Worm (Caenorhabditis elegans) whole organism, L4/young adult: Measurements from ENCODE around the gene K07D4.2.

Experiments
- W03F9.2 ChIP-seq: fragments of 150-350 bp; optimal IDR thresholded peaks from 2 replicates; lab custom pipeline; 2014; ENCODE audit warnings: missing biosample characterization, missing genetic modification characterization
- him-1 ChIP-seq: sonication (generic microtip); optimal IDR thresholded peaks from 2 replicates; lab custom pipeline; 2016; ENCODE audit warnings: missing genotype, missing genetic modification reagents, missing genetic modification characterization, missing compliant biosample characterization

DNA sequence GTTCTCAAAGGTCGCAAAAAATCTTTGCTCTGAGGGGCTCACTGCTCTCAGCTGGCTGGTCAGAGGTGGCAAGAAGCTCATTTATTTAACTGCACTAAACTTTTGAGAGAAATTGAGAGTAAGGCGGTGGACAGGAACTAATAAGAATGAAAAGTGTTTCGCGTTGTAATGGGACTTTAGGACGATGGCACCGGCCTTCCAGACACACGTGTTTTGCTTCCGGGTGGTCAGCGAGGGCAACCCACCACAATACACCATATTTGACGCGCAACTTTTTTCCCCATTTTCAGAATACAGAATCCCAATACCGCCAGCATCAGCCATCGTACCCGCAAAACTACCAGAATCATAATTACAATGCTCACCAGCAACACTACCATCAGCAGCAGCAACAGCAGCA is 5.2 kb downstream of the K07D4.2 start:
- TF ChIP-seq W03F9.2 (tag; lab: Kevin White, UChicago), result no peak
- TF ChIP-seq him-1 (tag; lab: Kevin White, UChicago), result no peak
